Worm (Caenorhabditis elegans): Measurements from ENCODE around the gene str-170.

Gene str-170

DNA sequence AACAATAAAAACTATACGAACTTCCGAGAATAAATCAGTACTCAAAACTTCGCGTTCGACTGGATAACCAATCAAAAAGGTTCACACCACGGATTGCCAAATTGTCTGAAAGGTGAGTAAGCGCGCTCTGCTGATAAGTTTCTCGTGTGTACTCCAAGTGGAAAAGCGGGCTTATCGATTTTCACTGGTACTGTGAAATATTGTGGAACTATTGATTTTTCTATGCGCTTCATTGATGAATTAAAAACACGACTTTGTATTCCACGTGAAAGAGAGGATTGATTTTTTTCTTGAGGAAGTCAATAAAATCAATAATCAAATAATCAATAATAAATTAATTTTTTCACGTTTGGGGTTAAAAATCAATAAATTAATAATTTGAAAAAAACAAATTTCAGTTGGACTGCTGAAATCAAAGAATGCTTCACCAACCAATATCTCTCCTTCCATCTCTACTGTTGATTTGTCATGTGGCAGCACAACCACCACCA is 28.5 kb downstream of the str-170 start, which contains the start of gene T08B6.4:
Gene T08B6.4, plus strand, starts transcription at position 51 of the 491 bp plus-strand sequence.
- TF ChIP-seq F10E7.11 (tag; optimal IDR thresholded peaks at IDR 0.05), result no peak
- TF ChIP-seq rcor-1 (GFP tag; IDR thresholded peaks at IDR 0.05), result no peak
- no peak for TF ChIP-seq mxl-1 (tag; optimal IDR thresholded peaks at IDR 0.05)

DNA sequence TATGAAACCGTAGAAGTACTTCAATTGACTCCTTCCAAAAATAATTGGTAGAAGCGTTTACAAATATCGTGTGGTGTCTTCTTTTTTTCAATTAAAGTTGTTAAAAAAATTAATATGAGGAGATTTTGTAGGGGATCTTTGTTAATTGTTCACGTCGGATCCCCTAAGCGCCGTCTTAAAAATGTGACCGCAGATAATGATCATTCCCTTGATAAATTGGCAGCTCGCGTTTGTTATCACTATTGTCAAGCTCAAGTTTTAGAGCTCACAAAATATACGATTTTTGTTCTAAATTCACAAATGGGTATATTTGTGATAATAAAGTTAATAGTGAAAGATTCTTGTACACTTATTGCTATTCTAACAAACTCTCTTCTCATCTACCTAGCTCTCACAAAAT is 31.8 kb downstream of the str-170 start, which contains the start of gene str-159:
Gene str-159, plus strand, starts transcription at position 301 of the 400 bp plus-strand sequence.
- no peak for TF ChIP-seq lin-35 (GFP tag; optimal IDR thresholded peaks at IDR 0.05)
- no peak for TF ChIP-seq hrde-1 (tag; optimal IDR thresholded peaks at IDR 0.05; ENCODE audit: borderline replicate concordance)
- no peak for TF ChIP-seq snpc-1.3 (tag; optimal IDR thresholded peaks at IDR 0.05; ENCODE audit: insufficient read depth)
- TF ChIP-seq hmg-1.2 (GFP tag; IDR thresholded peaks at IDR 0.05), result no peak
- TF ChIP-seq dox-1 (GFP tag; IDR thresholded peaks at IDR 0.05), result no peak
- TF ChIP-seq dpl-1 (GFP tag; optimal IDR thresholded peaks at IDR 0.05), result no peak
- no peak for TF ChIP-seq let-526 (GFP tag; IDR thresholded peaks at IDR 0.05)
- TF ChIP-seq hlh-12 (tag; optimal IDR thresholded peaks at IDR 0.05), result no peak
- TF ChIP-seq F33H1.4 (GFP tag; IDR thresholded peaks at IDR 0.05), result no peak
- no peak for TF ChIP-seq bed-2 (GFP tag; IDR thresholded peaks at IDR 0.05)
- no peak for TF ChIP-seq cebp-1 (GFP tag; IDR thresholded peaks at IDR 0.05)
- no peak for TF ChIP-seq cebp-1 (tag; optimal IDR thresholded peaks at IDR 0.05)
- no peak for TF ChIP-seq madf-6 (GFP tag; IDR thresholded peaks at IDR 0.05)
- TF ChIP-seq xnd-1 (tag; optimal IDR thresholded peaks at IDR 0.05), result no peak
- no peak for TF ChIP-seq ekl-4 (GFP tag; IDR thresholded peaks at IDR 0.05)
- no peak for TF ChIP-seq nhr-120 (GFP tag; IDR thresholded peaks at IDR 0.05)
- no peak for TF ChIP-seq F39B2.1 (GFP tag; IDR thresholded peaks at IDR 0.05)

DNA sequence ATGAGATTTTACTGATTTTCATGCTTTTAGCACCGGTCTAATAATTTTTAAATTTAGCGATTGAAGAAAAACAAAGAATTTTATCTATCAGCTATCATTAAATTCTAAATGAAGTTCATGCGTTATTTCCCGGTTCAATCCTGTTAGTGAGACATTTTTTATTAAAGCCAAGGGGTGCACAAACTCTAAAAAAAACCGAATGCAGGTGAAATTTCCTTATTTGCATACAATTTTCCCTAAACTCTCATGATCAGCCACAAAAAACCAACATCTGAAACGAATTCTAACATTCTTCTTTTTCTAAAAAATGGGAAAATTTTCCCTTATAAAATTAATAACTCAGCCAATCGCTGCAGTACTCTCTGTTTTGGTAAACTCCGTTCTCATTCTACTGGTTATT is 35.9 kb downstream of the str-170 start, which contains the start of gene str-156:
Gene str-156, plus strand, starts transcription at position 301 of the 400 bp plus-strand sequence.
- no peak for TF ChIP-seq somi-1 (GFP tag; optimal IDR thresholded peaks at IDR 0.05)
- no peak for TF ChIP-seq lin-35 (GFP tag; optimal IDR thresholded peaks at IDR 0.05)
- no peak for TF ChIP-seq unc-62 (GFP tag; optimal IDR thresholded peaks at IDR 0.05)
- no peak for TF ChIP-seq let-607 (tag; optimal IDR thresholded peaks at IDR 0.05)
- TF ChIP-seq B0336.3 (GFP tag; IDR thresholded peaks at IDR 0.05), result no peak
- no peak for TF ChIP-seq ztf-25 (GFP tag; IDR thresholded peaks at IDR 0.05)

DNA sequence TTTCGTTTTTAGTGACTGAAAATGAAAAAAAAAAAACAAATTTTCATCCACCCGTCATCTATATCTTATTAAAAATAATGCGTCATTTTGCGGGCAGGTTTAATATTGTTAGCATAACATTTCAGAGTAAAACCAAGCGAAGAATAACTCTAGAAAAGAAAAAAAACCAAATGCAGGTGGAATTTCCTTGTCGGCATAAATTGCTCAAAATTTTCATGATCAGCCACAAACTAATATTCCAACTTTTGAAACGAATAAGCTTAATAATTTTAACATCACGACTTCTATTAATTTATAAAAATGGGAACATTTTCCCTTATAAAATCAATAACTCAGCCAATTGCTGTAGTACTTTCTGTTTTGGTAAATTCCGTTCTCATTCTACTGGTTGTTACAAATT is 38.5 kb downstream of the str-170 start, which contains the start of gene str-155:
Gene str-155, plus strand, starts transcription at position 301 of the 400 bp plus-strand sequence.
- TF ChIP-seq let-607 (tag; optimal IDR thresholded peaks at IDR 0.05) (no peak), snpc-4 (GFP tag; optimal IDR thresholded peaks at IDR 0.05) (no peak), snpc-4 (tag; optimal IDR thresholded peaks at IDR 0.05) (no peak), hlh-12 (tag; optimal IDR thresholded peaks at IDR 0.05) (no peak), Y53F4B.3 (GFP tag; IDR thresholded peaks at IDR 0.05) (no peak), Y95B8A.8 (GFP tag; IDR thresholded peaks at IDR 0.05) (no peak), snpc-1.3 (tag; optimal IDR thresholded peaks at IDR 0.05; ENCODE audit: insufficient read depth) (no peak), let-526 (GFP tag; IDR thresholded peaks at IDR 0.05) (no peak), B0035.1 (tag; optimal IDR thresholded peaks at IDR 0.05) (no peak), hsf-1 (GFP tag; IDR thresholded peaks at IDR 0.05) (no peak), aptf-2 (GFP tag; conservative IDR thresholded peaks at IDR 0.05) (no peak), him-1 (tag; optimal IDR thresholded peaks at IDR 0.05) (no peak), ceh-27 (GFP tag; optimal IDR thresholded peaks at IDR 0.05) (no peak), ets-4 (GFP tag; optimal IDR thresholded peaks at IDR 0.05) (no peak), efl-1 (GFP tag; optimal IDR thresholded peaks at IDR 0.05) (no peak), egrh-3 (GFP tag; IDR thresholded peaks at IDR 0.05) (no peak), akir-1 (GFP tag; optimal IDR thresholded peaks at IDR 0.05) (no peak), lin-54 (GFP tag; optimal IDR thresholded peaks at IDR 0.05) (no peak), hmg-20 (GFP tag; IDR thresholded peaks at IDR 0.05) (no peak)
